Fruit fly (Drosophila melanogaster) whole organism, embryonic: Measurements from ENCODE around the gene Best2.

ENCODE experiments used
- Atf-2 ChIP-seq: fragments of 200-800 bp; sonication (Bioruptor generic); optimal IDR thresholded peaks from 2 replicates; lab custom pipeline; 2016; ENCODE audit warnings: missing biosample characterization, missing genetic modification characterization
- B-H1 ChIP-seq: fragments of 200-800 bp; sonication (Bioruptor generic); IDR thresholded peaks from 3 replicates; pipeline ENCODE4 v1.3.6; 2022; ENCODE audit warnings: missing biosample characterization, missing genetic modification characterization
- Bgb ChIP-seq: fragments of 200-800 bp; sonication (Bioruptor generic); IDR thresholded peaks from 2 replicates; pipeline ENCODE4 v1.3.6; 2022; ENCODE audit warnings: missing biosample characterization, missing genetic modification characterization; ENCODE audit not compliant: partially characterized antibody
- CG12219 ChIP-seq: fragments of 200-800 bp; sonication (Bioruptor generic); optimal IDR thresholded peaks from 3 replicates; lab custom pipeline; 2018; ENCODE audit warnings: missing biosample characterization, mild to moderate bottlenecking, missing genetic modification characterization
- CG13624 ChIP-seq: fragments of 200-800 bp; sonication (Bioruptor generic); optimal IDR thresholded peaks from 2 replicates; lab custom pipeline; 2016; ENCODE audit warnings: missing biosample characterization, missing genetic modification characterization
- CG15479 ChIP-seq: fragments of 200-800 bp; sonication (Bioruptor generic); optimal IDR thresholded peaks from 3 replicates; lab custom pipeline; 2019; ENCODE audit warnings: missing biosample characterization, mild to moderate bottlenecking, missing genetic modification characterization, moderate library complexity
- CG15514 ChIP-seq: fragments of 200-800 bp; sonication (Bioruptor generic); optimal IDR thresholded peaks from 3 replicates; lab custom pipeline; 2017; ENCODE audit warnings: missing biosample characterization, missing genetic modification characterization, mild to moderate bottlenecking, moderate library complexity, missing genetic modification reagents
- CG16779 ChIP-seq: fragments of 200-800 bp; sonication (Bioruptor generic); IDR thresholded peaks from 2 replicates; pipeline ENCODE4 v1.3.6; 2022; ENCODE audit warnings: missing biosample characterization, missing genetic modification characterization
- CG17385 ChIP-seq: fragments of 200-800 bp; sonication (Bioruptor generic); optimal IDR thresholded peaks from 3 replicates; lab custom pipeline; 2018; ENCODE audit warnings: missing biosample characterization, mild to moderate bottlenecking, missing genetic modification characterization
- CG33213 ChIP-seq: fragments of 200-800 bp; sonication (Bioruptor generic); optimal IDR thresholded peaks from 3 replicates; lab custom pipeline; 2016; ENCODE audit warnings: missing biosample characterization, missing genetic modification characterization
- CG4328 ChIP-seq: fragments of 200-800 bp; sonication (Bioruptor generic); optimal IDR thresholded peaks from 3 replicates; lab custom pipeline; 2017; ENCODE audit warnings: missing biosample characterization, missing genetic modification reagents, missing genetic modification characterization
- CG4424 ChIP-seq: fragments of 200-800 bp; sonication (Bioruptor generic); optimal IDR thresholded peaks from 3 replicates; lab custom pipeline; 2016; ENCODE audit warnings: missing biosample characterization, missing genetic modification characterization
- CG5953 ChIP-seq: fragments of 200-800 bp; sonication (Bioruptor generic); IDR thresholded peaks from 2 replicates; pipeline ENCODE4 v1.3.6; 2022; ENCODE audit warnings: missing biosample characterization, missing genetic modification characterization
- CG6175 ChIP-seq: fragments of 200-800 bp; sonication (Bioruptor generic); IDR thresholded peaks from 3 replicates; pipeline ENCODE4 v1.3.6; 2022; ENCODE audit warnings: missing biosample characterization, missing genetic modification characterization
- CG6689 ChIP-seq: fragments of 200-800 bp; sonication (Bioruptor generic); IDR thresholded peaks from 2 replicates; pipeline ENCODE4 v1.3.6; 2022; ENCODE audit warnings: missing biosample characterization, missing genetic modification characterization
- CG7928 ChIP-seq: fragments of 200-800 bp; sonication (Bioruptor generic); optimal IDR thresholded peaks from 2 replicates; lab custom pipeline; 2017; ENCODE audit warnings: missing biosample characterization, mild to moderate bottlenecking, missing genetic modification characterization
- CG8478 ChIP-seq: fragments of >200 bp; optimal IDR thresholded peaks from 2 replicates; lab custom pipeline; 2018
- CG9215 ChIP-seq: fragments of 200-800 bp; sonication (Bioruptor generic); IDR thresholded peaks from 2 replicates; pipeline ENCODE4 v1.3.6; 2022; ENCODE audit warnings: missing biosample characterization, missing genetic modification characterization
- CG9876 ChIP-seq: fragments of 200-800 bp; sonication (Bioruptor generic); optimal IDR thresholded peaks from 2 replicates; lab custom pipeline; 2016; ENCODE audit warnings: missing biosample characterization, missing genetic modification characterization
- CG9932 ChIP-seq: fragments of 200-800 bp; sonication (Bioruptor generic); IDR thresholded peaks from 2 replicates; pipeline ENCODE4 v1.3.6; 2022; ENCODE audit warnings: missing biosample characterization, missing genetic modification characterization
- CoRest ChIP-seq: fragments of 200-800 bp; sonication (Bioruptor generic); optimal IDR thresholded peaks from 3 replicates; lab custom pipeline; 2018; ENCODE audit warnings: missing biosample characterization, mild to moderate bottlenecking, missing genetic modification characterization, moderate library complexity
- Dad ChIP-seq: fragments of 200-800 bp; sonication (Bioruptor generic); optimal IDR thresholded peaks from 3 replicates; lab custom pipeline; 2016; ENCODE audit warnings: missing biosample characterization, missing genetic modification characterization
- Gsc ChIP-seq: fragments of 200-800 bp; sonication (Bioruptor generic); IDR thresholded peaks from 2 replicates; pipeline ENCODE4 v1.3.6; 2022; ENCODE audit warnings: missing biosample characterization, missing genetic modification characterization
- Hr51 ChIP-seq, 2 experiments: fragments of 200-800 bp; sonication (Bioruptor generic); optimal IDR thresholded peaks; 2 replicates in 1 of 2; 3 replicates in 1 of 2; lab custom pipeline; 2016 to 2018; ENCODE audit warnings: missing biosample characterization in 2 of 2, missing genetic modification characterization in 2 of 2, mild to moderate bottlenecking in 1 of 2, moderate library complexity in 1 of 2
- Max ChIP-seq: fragments of 200-800 bp; sonication (Bioruptor generic); optimal IDR thresholded peaks from 2 replicates; lab custom pipeline; 2016; ENCODE audit warnings: missing biosample characterization, mild to moderate bottlenecking, missing genetic modification characterization
- Myb ChIP-seq: fragments of 200-800 bp; sonication (Bioruptor generic); optimal IDR thresholded peaks from 2 replicates; lab custom pipeline; 2016; ENCODE audit warnings: missing biosample characterization, missing genetic modification characterization
- Ravus ChIP-seq: fragments of 200-800 bp; sonication (Bioruptor generic); IDR thresholded peaks from 2 replicates; pipeline ENCODE4 v1.3.6; 2022; ENCODE audit warnings: missing biosample characterization, missing genetic modification characterization
- Sox100B ChIP-seq: fragments of 200-800 bp; sonication (Bioruptor generic); optimal IDR thresholded peaks from 3 replicates; lab custom pipeline; 2018; ENCODE audit warnings: missing biosample characterization, mild to moderate bottlenecking, missing genetic modification characterization
- Sry-δ ChIP-seq: fragments of 200-800 bp; sonication (Bioruptor generic); optimal IDR thresholded peaks from 2 replicates; lab custom pipeline; 2016; ENCODE audit warnings: missing biosample characterization, missing genetic modification characterization
- TFAM ChIP-seq: fragments of 200-800 bp; sonication (Bioruptor generic); optimal IDR thresholded peaks from 2 replicates; lab custom pipeline; 2017; ENCODE audit warnings: missing biosample characterization, missing genetic modification characterization, inconsistent platforms
- Usf ChIP-seq: fragments of 200-800 bp; sonication (Bioruptor generic); optimal IDR thresholded peaks from 2 replicates; lab custom pipeline; 2017; ENCODE audit warnings: missing genotype, missing biosample characterization, missing genetic modification characterization
- chn ChIP-seq: fragments of 200-800 bp; sonication (Bioruptor generic); optimal IDR thresholded peaks from 2 replicates; lab custom pipeline; 2016; ENCODE audit warnings: missing biosample characterization, missing genetic modification characterization
- dati ChIP-seq: fragments of 200-800 bp; sonication (Bioruptor generic); IDR thresholded peaks from 2 replicates; pipeline ENCODE4 v1.3.6; 2022; ENCODE audit warnings: missing biosample characterization, missing genetic modification characterization
- disco-r ChIP-seq: fragments of 200-800 bp; sonication (Bioruptor generic); optimal IDR thresholded peaks from 2 replicates; lab custom pipeline; 2016; ENCODE audit warnings: missing biosample characterization, missing genetic modification characterization
- eve ChIP-seq, 2 experiments: fragments of >200 bp; optimal IDR thresholded peaks; 2 replicates each; lab custom pipeline; 2017; ENCODE audit warnings: missing biosample characterization in 2 of 2, missing genetic modification characterization in 2 of 2
- exex ChIP-seq: fragments of 200-800 bp; sonication (Bioruptor generic); optimal IDR thresholded peaks from 4 replicates; lab custom pipeline; 2018; ENCODE audit warnings: missing biosample characterization, mild to moderate bottlenecking, missing genetic modification characterization, moderate library complexity
- fd102C ChIP-seq: fragments of 200-800 bp; sonication (Bioruptor generic); optimal IDR thresholded peaks from 2 replicates; lab custom pipeline; 2018; ENCODE audit warnings: missing biosample characterization, mild to moderate bottlenecking, missing genetic modification characterization, moderate library complexity
- fru ChIP-seq: fragments of >200 bp; optimal IDR thresholded peaks from 2 replicates; lab custom pipeline; 2017
- gce ChIP-seq: fragments of 200-800 bp; sonication (Bioruptor generic); IDR thresholded peaks from 3 replicates; pipeline ENCODE4 v1.3.6; 2022; ENCODE audit warnings: missing biosample characterization, missing genetic modification characterization
- ken ChIP-seq: fragments of 200-800 bp; sonication (Bioruptor generic); IDR thresholded peaks from 3 replicates; pipeline ENCODE4 v1.3.6; 2022; ENCODE audit warnings: missing biosample characterization, missing genetic modification characterization
- klu ChIP-seq: fragments of 200-800 bp; sonication (Bioruptor generic); IDR thresholded peaks from 2 replicates; pipeline ENCODE4 v1.3.6; 2022; ENCODE audit warnings: missing biosample characterization, missing genetic modification characterization
- nerfin-1 ChIP-seq: fragments of 200-800 bp; sonication (Bioruptor generic); optimal IDR thresholded peaks from 3 replicates; lab custom pipeline; 2019; ENCODE audit warnings: missing biosample characterization, mild to moderate bottlenecking, missing genetic modification characterization, moderate library complexity
- nom ChIP-seq: fragments of 200-800 bp; sonication (Bioruptor generic); optimal IDR thresholded peaks from 2 replicates; lab custom pipeline; 2017; ENCODE audit warnings: missing biosample characterization, missing genetic modification characterization, mild to moderate bottlenecking, moderate library complexity, missing genetic modification reagents
- rib ChIP-seq: fragments of 200-800 bp; sonication (Bioruptor generic); IDR thresholded peaks from 2 replicates; pipeline ENCODE4 v1.3.6; 2022; ENCODE audit warnings: missing biosample characterization, missing genetic modification characterization
- sc ChIP-seq, 3 experiments: fragments of >200 bp in 2 of 3; fragments of 200-800 bp in 1 of 3; sonication (Bioruptor generic) in 1 of 3; optimal IDR thresholded peaks; 2 replicates in 2 of 3; 3 replicates in 1 of 3; lab custom pipeline; 2017; ENCODE audit warnings: mild to moderate bottlenecking in 1 of 3, missing biosample characterization in 1 of 3, missing genetic modification characterization in 1 of 3, missing genetic modification reagents in 1 of 3
- sens-2 ChIP-seq: fragments of 200-800 bp; sonication (Bioruptor generic); IDR thresholded peaks from 2 replicates; pipeline ENCODE4 v1.3.6; 2022; ENCODE audit warnings: missing biosample characterization, missing genetic modification characterization
- slbo ChIP-seq: fragments of 200-800 bp; sonication (Bioruptor generic); IDR thresholded peaks from 2 replicates; pipeline ENCODE4 v1.3.6; 2022; ENCODE audit warnings: missing biosample characterization, missing genetic modification characterization
- slou ChIP-seq: fragments of 200-800 bp; sonication (Bioruptor generic); optimal IDR thresholded peaks from 3 replicates; lab custom pipeline; 2016; ENCODE audit warnings: missing biosample characterization, missing genetic modification characterization
- toy ChIP-seq: fragments of 200-800 bp; sonication (Bioruptor generic); IDR thresholded peaks from 2 replicates; pipeline ENCODE4 v1.3.6; 2022; ENCODE audit warnings: missing biosample characterization, missing genetic modification characterization
- tx ChIP-seq: fragments of 200-800 bp; sonication (Bioruptor generic); optimal IDR thresholded peaks from 2 replicates; lab custom pipeline; 2016; ENCODE audit warnings: missing biosample characterization, missing genetic modification characterization

Best2 gene

DNA sequence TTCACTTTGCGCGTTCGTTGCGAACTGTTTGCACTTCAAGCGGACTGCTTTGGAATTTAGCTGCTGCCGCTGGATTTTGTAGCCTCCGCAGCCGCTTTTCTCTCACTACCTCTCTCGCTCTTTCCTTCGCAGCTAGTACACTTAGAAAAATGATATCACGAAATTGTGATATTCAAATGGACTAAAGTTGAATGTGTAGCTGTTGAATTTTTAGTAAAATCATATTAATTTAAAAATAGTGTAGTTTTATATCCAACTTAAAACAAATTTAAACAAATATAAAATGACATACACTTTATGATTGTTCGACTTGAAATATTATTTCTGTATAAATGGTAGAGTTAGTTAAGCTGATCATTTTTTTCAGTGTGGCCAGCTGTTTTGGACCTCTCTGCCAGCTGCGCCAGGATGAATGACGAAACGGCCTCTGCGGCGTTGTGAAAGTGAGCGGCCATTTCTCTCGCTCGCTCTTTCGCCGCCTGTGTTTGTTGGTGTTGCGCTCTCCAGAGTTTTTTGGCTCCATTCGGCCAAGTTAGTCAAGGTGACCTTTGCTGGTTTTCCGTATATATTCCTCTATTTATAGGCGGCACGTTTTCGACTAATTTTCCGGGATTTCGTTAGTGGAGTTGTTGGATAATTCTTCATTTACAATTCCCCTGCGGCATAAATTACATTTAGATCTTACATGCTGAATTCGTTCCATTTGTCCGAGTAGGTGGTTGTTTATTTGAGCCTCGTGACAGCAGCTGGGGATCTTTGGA is 6.4 kb upstream of the Best2 start, which contains the start of gene Ldh (continued):
- TF ChIP-seq klu (GFP tag; lab: Robert Waterston, UW) = peak; percentile 90
- TF ChIP-seq rib (GFP tag; lab: Robert Waterston, UW) = peak; percentile 63; the same call in 1 of the 2 replicates
- TF ChIP-seq CG16779 (GFP tag; lab: Robert Waterston, UW) = 0 out of 2 replicates have a peak, but pooled peaks have one; percentile 10
- TF ChIP-seq Usf (GFP tag; lab: Kevin White, UChicago) = peak; percentile 87
- peak; percentile 87 for TF ChIP-seq Max (GFP tag; lab: Kevin White, UChicago)
- TF ChIP-seq CG15479 = peak; percentile 90
- TF ChIP-seq CG9932 = peak; percentile 90
- peak; percentile 70 for TF ChIP-seq nom (GFP tag; lab: Kevin White, UChicago)
- TF ChIP-seq CG15514 (GFP tag; lab: Kevin White, UChicago) = peak; percentile 80
- peak; percentile 78 for TF ChIP-seq sens-2
- peak; percentile 70; the same call in 1 of the 2 replicates for TF ChIP-seq toy (GFP tag; lab: Robert Waterston, UW)
- TF ChIP-seq chn (GFP tag; lab: Kevin White, UChicago) = peak; percentile 86
- peak; percentile 86 for TF ChIP-seq B-H1 (GFP tag; lab: Robert Waterston, UW)
- peak; percentile 63 for TF ChIP-seq CG7928
- TF ChIP-seq CG5953 = peak; percentile 76
- peak; percentile 87 for TF ChIP-seq CG13624
- no peak for TF ChIP-seq sc (optimal IDR thresholded peaks at IDR 0.05; lab: Kevin White, UChicago)
- peak; percentile 93 for TF ChIP-seq sc (GFP tag; optimal IDR thresholded peaks at IDR 0.05; lab: Kevin White, UChicago)
- peak; percentile 96 for TF ChIP-seq nerfin-1 (tag; lab: Kevin White, UChicago)
- no peak for TF ChIP-seq CG9876
- TF ChIP-seq CG6175 (GFP tag; lab: Robert Waterston, UW) = peak; percentile 55; the same call in 1 of the 3 replicates
- peak; percentile 34 for TF ChIP-seq Myb
- TF ChIP-seq CG33213 (GFP tag; lab: Kevin White, UChicago) = peak; percentile 62
- TF ChIP-seq CG8478 (lab: Kevin White, UChicago) = no peak
- peak; percentile 38 for TF ChIP-seq Sry-δ
- TF ChIP-seq disco-r = peak; percentile 72
- peak; percentile 94 for TF ChIP-seq CG4424 (GFP tag; lab: Kevin White, UChicago)
- peak; percentile 58 for TF ChIP-seq tx
- TF ChIP-seq Gsc (GFP tag; lab: Robert Waterston, UW) = peak; percentile 68
- peak; percentile 96 for TF ChIP-seq CG4328 (GFP tag; lab: Kevin White, UChicago)
- peak; percentile 97 for TF ChIP-seq Sox100B
- peak; percentile 92 for TF ChIP-seq slbo (GFP tag; lab: Robert Waterston, UW)
- peak; percentile 98 for TF ChIP-seq CoRest
- peak; percentile 79 for TF ChIP-seq ken (GFP tag; lab: Robert Waterston, UW)
- TF ChIP-seq Bgb (GFP tag; lab: Robert Waterston, UW) = no peak
- TF ChIP-seq gce = peak; percentile 72; the same call in 2 of the 3 replicates
- TF ChIP-seq Ravus (GFP tag; lab: Robert Waterston, UW) = peak; percentile 64
- peak; percentile 91 for TF ChIP-seq slou (GFP tag; lab: Kevin White, UChicago)
- TF ChIP-seq Atf-2 (GFP tag; lab: Kevin White, UChicago) = peak; percentile 72
- peak; percentile 95 for TF ChIP-seq CG6689
- TF ChIP-seq fru (lab: Kevin White, UChicago) = no peak
- peak; percentile 91 for TF ChIP-seq CG9215
- TF ChIP-seq exex (tag; lab: Kevin White, UChicago) = peak; percentile 72
- no peak for TF ChIP-seq dati
- TF ChIP-seq TFAM (GFP tag; lab: Kevin White, UChicago) = peak; percentile 72
- peak; percentile 88 for TF ChIP-seq fd102C
- peak; percentile 92 for TF ChIP-seq CG12219 (GFP tag; lab: Kevin White, UChicago)
- peak in 1 of 2 experiments; percentile 96 for TF ChIP-seq eve (GFP tag; optimal IDR thresholded peaks at IDR 0.05; lab: Kevin White, UChicago)
- peak; percentile 88 to 98 for TF ChIP-seq Hr51 (GFP tag; optimal IDR thresholded peaks at IDR 0.05; lab: Kevin White, UChicago)
- TF ChIP-seq CG17385 (GFP tag; lab: Kevin White, UChicago) = peak; percentile 93
- peak; percentile 73 for TF ChIP-seq Dad (GFP tag; lab: Kevin White, UChicago)
